Fruit fly (Drosophila melanogaster): ENCODE data around the gene Ero1L.

dm6 chr3L:4160926-4161325 is 9.3 kb upstream of the Ero1L start, which contains the start of gene nab:
- TF ChIP-seq CG5204 (GFP tag; optimal IDR thresholded peaks at IDR 0.05) = no peak
- no peak for TF ChIP-seq CG14711 (tag; optimal IDR thresholded peaks at IDR 0.05)
- no peak for TF ChIP-seq bab1 (GFP tag; optimal IDR thresholded peaks at IDR 0.05)
- TF ChIP-seq CG1620 (GFP tag; optimal IDR thresholded peaks at IDR 0.05) = no peak
- no peak for TF ChIP-seq kay (GFP tag; ENCODE audit: borderline replicate concordance)
- TF ChIP-seq CG12768 (GFP tag; optimal IDR thresholded peaks at IDR 0.05) = no peak
- no peak for TF ChIP-seq ovo (GFP tag; optimal IDR thresholded peaks at IDR 0.05)
- no peak for TF ChIP-seq CG7045 (GFP tag; optimal IDR thresholded peaks at IDR 0.05)
- TF ChIP-seq cic (GFP tag; optimal IDR thresholded peaks at IDR 0.05) = no peak
- TF ChIP-seq Mnt (GFP tag; optimal IDR thresholded peaks at IDR 0.05) = no peak
- no peak for TF ChIP-seq toe (GFP tag; optimal IDR thresholded peaks at IDR 0.05)

All from whole organism, adult.